Fruit fly (Drosophila melanogaster) Kc167 (cell line): ENCODE measurements around the gene ppk20.

ENCODE experiments used
- Myc ChIP-seq: fragments of >200 bp; optimal IDR thresholded peaks from 2 replicates; lab custom pipeline; 2017; ENCODE audit warnings: missing external identifiers
- Sin3A ChIP-seq: fragments of >200 bp; optimal IDR thresholded peaks from 2 replicates; lab custom pipeline; 2018; ENCODE audit warnings: missing external identifiers
- h ChIP-seq: fragments of >200 bp; optimal IDR thresholded peaks from 3 replicates; lab custom pipeline; 2018; ENCODE audit warnings: missing external identifiers
- insv ChIP-seq: fragments of >200 bp; optimal IDR thresholded peaks from 3 replicates; lab custom pipeline; 2018; ENCODE audit warnings: missing external identifiers
- psq ChIP-seq: fragments of >200 bp; optimal IDR thresholded peaks from 2 replicates; lab custom pipeline; 2017; ENCODE audit warnings: missing external identifiers
- ttk ChIP-seq: sonication (Bioruptor generic); optimal IDR thresholded peaks from 2 replicates; lab custom pipeline; 2017; ENCODE audit warnings: missing external identifiers

dm6 chr3R:29668777-29669176 lies at the start of gene ppk20, which contains the start of gene ppk30:
- TF ChIP-seq Myc (lab: Kevin White, UChicago) (no peak), Sin3A (no peak), psq (no peak), insv (lab: Kevin White, UChicago) (no peak), ttk (no peak), h (lab: Kevin White, UChicago) (no peak)
